Fruit fly (Drosophila melanogaster) whole organism, wandering third instar larva: Measurements from ENCODE around the gene Vinc.

Source experiments
- Abd-B ChIP-seq: fragments of >200 bp; optimal IDR thresholded peaks from 2 replicates; lab custom pipeline; 2017; ENCODE audit warnings: missing biosample characterization, missing genetic modification characterization
- CG32264 ChIP-seq: fragments of 200-800 bp; sonication (Bioruptor generic); optimal IDR thresholded peaks from 2 replicates; lab custom pipeline; 2016; ENCODE audit warnings: missing biosample characterization, missing genetic modification characterization
- CG9705 ChIP-seq: fragments of 200-800 bp; sonication (Bioruptor generic); optimal IDR thresholded peaks from 2 replicates; lab custom pipeline; 2018; ENCODE audit warnings: missing biosample characterization, mild to moderate bottlenecking, missing genetic modification characterization
- CrebA ChIP-seq: fragments of 200-800 bp; sonication (Bioruptor generic); optimal IDR thresholded peaks from 2 replicates; lab custom pipeline; 2016; ENCODE audit warnings: missing biosample characterization, mild to moderate bottlenecking, missing genetic modification characterization, borderline replicate concordance
- Dfd ChIP-seq: fragments of >200 bp; optimal IDR thresholded peaks from 2 replicates; lab custom pipeline; 2017; ENCODE audit warnings: missing biosample characterization, missing genetic modification characterization
- Dif ChIP-seq: fragments of 200-275, 200-300 bp; sonication (Bioruptor generic); optimal IDR thresholded peaks from 2 replicates; lab custom pipeline; 2018; ENCODE audit warnings: missing biosample characterization, missing genetic modification characterization; ENCODE audit not compliant: partially characterized antibody
- GATAd ChIP-seq: sonication (Bioruptor generic); optimal IDR thresholded peaks from 2 replicates; lab custom pipeline; 2016; ENCODE audit warnings: missing biosample characterization, missing genetic modification characterization
- HLH106 ChIP-seq: fragments of 200-800 bp; optimal IDR thresholded peaks from 3 replicates; lab custom pipeline; 2019; ENCODE audit warnings: missing biosample characterization, mild to moderate bottlenecking, missing genetic modification characterization, moderate library complexity
- Hr83 ChIP-seq: fragments of 200-300 bp; sonication (Bioruptor generic); optimal IDR thresholded peaks from 2 replicates; lab custom pipeline; 2016; ENCODE audit warnings: missing biosample characterization, mild to moderate bottlenecking, missing genetic modification characterization, moderate library complexity; ENCODE audit not compliant: poor library complexity, severe bottlenecking
- Jra ChIP-seq: sonication (Bioruptor generic); optimal IDR thresholded peaks from 2 replicates; lab custom pipeline; 2016; ENCODE audit warnings: missing biosample characterization, missing genetic modification characterization
- Mio ChIP-seq: sonication (Bioruptor generic); optimal IDR thresholded peaks from 2 replicates; lab custom pipeline; 2016; ENCODE audit warnings: missing biosample characterization, missing genetic modification characterization
- Myc ChIP-seq: fragments of >200 bp; optimal IDR thresholded peaks from 2 replicates; lab custom pipeline; 2017
- N ChIP-seq: fragments of >200 bp; optimal IDR thresholded peaks from 2 replicates; lab custom pipeline; 2018; ENCODE audit warnings: missing biosample characterization, missing external identifiers, missing genetic modification characterization
- OdsH ChIP-seq: fragments of 200-800 bp; sonication (Bioruptor generic); optimal IDR thresholded peaks from 2 replicates; lab custom pipeline; 2016; ENCODE audit warnings: missing biosample characterization, mild to moderate bottlenecking, missing genetic modification characterization
- Rel ChIP-seq, 2 experiments: fragments of 200-800 bp; sonication (Bioruptor generic) in 1 of 2; optimal IDR thresholded peaks; 2 replicates in 1 of 2; 3 replicates in 1 of 2; lab custom pipeline; 2016 to 2019; ENCODE audit warnings: mild to moderate bottlenecking in 2 of 2, missing biosample characterization in 2 of 2, missing genetic modification characterization in 2 of 2, moderate library complexity in 1 of 2
- Sp1 ChIP-seq: fragments of 200-800 bp; sonication (Bioruptor generic); optimal IDR thresholded peaks from 3 replicates; lab custom pipeline; 2019; ENCODE audit warnings: missing biosample characterization, mild to moderate bottlenecking, missing genetic modification characterization, moderate library complexity
- br ChIP-seq: fragments of 200-800 bp; sonication (Bioruptor generic); optimal IDR thresholded peaks from 2 replicates; lab custom pipeline; 2016; ENCODE audit warnings: missing biosample characterization, missing genetic modification characterization
- brk ChIP-seq: fragments of 200-800 bp; sonication (Bioruptor generic); optimal IDR thresholded peaks from 2 replicates; lab custom pipeline; 2016; ENCODE audit warnings: missing biosample characterization, mild to moderate bottlenecking, missing genetic modification characterization
- dl ChIP-seq, 2 experiments: fragments of 175-275, 200-275 bp in 1 of 2; fragments of 200-275 bp in 1 of 2; sonication (Bioruptor generic); optimal IDR thresholded peaks; lab custom pipeline; 2018; ENCODE audit warnings: mild to moderate bottlenecking in 2 of 2, missing biosample characterization in 2 of 2, missing genetic modification characterization in 2 of 2, moderate library complexity in 2 of 2; ENCODE audit not compliant: partially characterized antibody in 2 of 2, insufficient read depth in 1 of 2
- dmrt93B ChIP-seq: fragments of 200-800 bp; sonication (Bioruptor generic); optimal IDR thresholded peaks from 2 replicates; lab custom pipeline; 2018; ENCODE audit warnings: missing biosample characterization, mild to moderate bottlenecking, missing genetic modification characterization
- dsf ChIP-seq: sonication (Bioruptor generic); optimal IDR thresholded peaks from 2 replicates; lab custom pipeline; 2016; ENCODE audit warnings: missing biosample characterization, missing genetic modification characterization, borderline replicate concordance
- ey ChIP-seq: fragments of 200-800 bp; sonication (Bioruptor generic); optimal IDR thresholded peaks from 2 replicates; lab custom pipeline; 2016; ENCODE audit warnings: missing biosample characterization, missing genetic modification characterization
- foxo ChIP-seq, 2 experiments: fragments of 200-800 bp; sonication (Bioruptor generic); optimal IDR thresholded peaks; 2 replicates in 1 of 2; 3 replicates in 1 of 2; lab custom pipeline; 2016 to 2017; ENCODE audit warnings: missing biosample characterization in 2 of 2, missing genetic modification characterization in 2 of 2
- fru ChIP-seq: fragments of 200-800 bp; sonication (Bioruptor generic); optimal IDR thresholded peaks from 3 replicates; lab custom pipeline; 2016; ENCODE audit warnings: missing biosample characterization, mild to moderate bottlenecking, missing genetic modification characterization
- h ChIP-seq: fragments of 200-800 bp; sonication (Bioruptor generic); optimal IDR thresholded peaks from 3 replicates; lab custom pipeline; 2016; ENCODE audit warnings: missing biosample characterization, mild to moderate bottlenecking, missing genetic modification characterization
- lola ChIP-seq: fragments of >200 bp; optimal IDR thresholded peaks from 2 replicates; lab custom pipeline; 2017; ENCODE audit warnings: missing biosample characterization, missing genetic modification characterization
- pan ChIP-seq: fragments of >200 bp; optimal IDR thresholded peaks from 2 replicates; lab custom pipeline; 2017
- psq ChIP-seq: fragments of 200-800 bp; sonication (Bioruptor generic); optimal IDR thresholded peaks from 3 replicates; lab custom pipeline; 2017; ENCODE audit warnings: missing biosample characterization, mild to moderate bottlenecking, missing genetic modification characterization, moderate library complexity
- tai ChIP-seq: sonication (Bioruptor generic); optimal IDR thresholded peaks from 2 replicates; lab custom pipeline; 2016; ENCODE audit warnings: missing biosample characterization, missing genetic modification characterization
- usp ChIP-seq: fragments of >200 bp; optimal IDR thresholded peaks from 2 replicates; lab custom pipeline; 2017; ENCODE audit warnings: missing biosample characterization, missing genetic modification characterization
- woc ChIP-seq: sonication (Bioruptor generic); optimal IDR thresholded peaks from 2 replicates; lab custom pipeline; 2016; ENCODE audit warnings: missing biosample characterization, mild to moderate bottlenecking, missing genetic modification characterization

Gene Vinc

DNA sequence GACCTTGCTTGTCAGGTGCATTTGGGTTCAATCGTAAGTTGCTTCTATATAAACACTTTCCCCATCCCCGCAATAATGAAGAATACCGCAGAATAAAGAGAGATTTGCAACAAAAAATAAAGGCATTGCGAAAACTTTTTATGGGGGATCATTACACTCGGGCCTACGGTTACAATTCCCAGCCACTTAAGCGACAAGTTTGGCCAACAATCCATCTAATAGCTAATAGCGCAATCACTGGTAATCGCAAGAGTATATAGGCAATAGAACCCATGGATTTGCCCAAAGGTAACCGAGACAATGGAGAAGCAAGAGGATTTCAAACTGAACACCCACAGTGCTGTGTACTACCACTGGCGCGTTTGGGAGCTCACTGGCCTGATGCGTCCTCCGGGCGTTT is 23.6 kb upstream of the Vinc start, which contains the start of gene Or2a:
Gene Or2a (plus strand): TSS at position 301 of the 400 bp plus-strand sequence.
- TF ChIP-seq dl (GFP tag; optimal IDR thresholded peaks at IDR 0.05; lab: Kevin White, UChicago; ENCODE audit: insufficient read depth in 1 of 2, partially characterized antibody in 2 of 2) (no peak), GATAd (GFP tag; lab: Kevin White, UChicago) (no peak), br (GFP tag; lab: Kevin White, UChicago) (no peak), Abd-B (GFP tag; lab: Kevin White, UChicago) (no peak)
- TF ChIP-seq, all 38 proteins: peak for 0

DNA sequence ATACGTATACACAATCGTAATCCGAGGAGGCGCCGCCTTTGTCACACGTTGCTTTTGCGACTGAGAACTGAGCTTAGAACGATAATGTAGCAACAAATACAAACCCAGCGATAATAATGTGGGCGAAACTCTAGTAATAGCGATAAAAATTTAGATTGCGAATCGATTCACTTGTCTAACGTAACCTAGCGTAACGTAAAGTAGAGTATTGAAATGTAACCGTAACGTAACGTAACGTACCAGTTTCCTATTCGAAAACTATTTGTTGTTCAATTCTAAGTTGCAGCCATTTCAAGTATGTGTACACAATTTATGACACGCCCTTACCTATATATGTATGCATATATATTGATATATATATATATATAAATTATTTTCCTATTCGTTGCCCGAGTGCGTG is 22.4 kb upstream of the Vinc start:
- TF ChIP-seq lola (GFP tag; lab: Kevin White, UChicago) (no peak), N (no peak), CrebA (GFP tag; lab: Kevin White, UChicago) (no peak), tai (GFP tag; lab: Kevin White, UChicago) (no peak), brk (GFP tag; lab: Kevin White, UChicago) (no peak), foxo (GFP tag; optimal IDR thresholded peaks at IDR 0.05; lab: Kevin White, UChicago) (no peak), Rel (GFP tag; optimal IDR thresholded peaks at IDR 0.05; lab: Kevin White, UChicago) (no peak), Rel (tag; optimal IDR thresholded peaks at IDR 0.05; lab: Kevin White, UChicago) (no peak), Sp1 (GFP tag; lab: Kevin White, UChicago) (no peak), ey (GFP tag; lab: Kevin White, UChicago) (no peak), CG32264 (GFP tag; lab: Kevin White, UChicago) (no peak), br (GFP tag; lab: Kevin White, UChicago) (no peak), h (GFP tag; lab: Kevin White, UChicago) (no peak)

DNA sequence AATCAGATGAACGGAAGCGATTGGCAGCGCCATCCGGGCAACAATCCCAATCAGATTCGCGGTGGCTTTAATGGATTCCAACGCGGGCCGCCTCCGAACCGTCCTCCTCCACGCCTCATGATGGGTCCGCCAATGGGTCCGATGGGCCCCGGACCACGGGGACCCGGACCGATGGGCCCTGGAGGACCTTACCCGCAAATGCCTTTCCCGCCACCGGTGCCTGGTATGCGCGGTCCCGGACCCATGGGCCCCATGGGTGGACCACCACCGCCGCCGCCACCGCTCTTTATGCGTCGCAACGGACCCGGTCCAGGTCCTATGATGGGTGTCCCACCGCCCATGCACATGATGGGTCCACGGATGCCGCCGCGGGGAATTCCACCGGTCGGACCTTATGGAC is 20.5 kb upstream of the Vinc start:
- TF ChIP-seq Dfd, result peak; percentile 99
- no peak for TF ChIP-seq dsf

DNA sequence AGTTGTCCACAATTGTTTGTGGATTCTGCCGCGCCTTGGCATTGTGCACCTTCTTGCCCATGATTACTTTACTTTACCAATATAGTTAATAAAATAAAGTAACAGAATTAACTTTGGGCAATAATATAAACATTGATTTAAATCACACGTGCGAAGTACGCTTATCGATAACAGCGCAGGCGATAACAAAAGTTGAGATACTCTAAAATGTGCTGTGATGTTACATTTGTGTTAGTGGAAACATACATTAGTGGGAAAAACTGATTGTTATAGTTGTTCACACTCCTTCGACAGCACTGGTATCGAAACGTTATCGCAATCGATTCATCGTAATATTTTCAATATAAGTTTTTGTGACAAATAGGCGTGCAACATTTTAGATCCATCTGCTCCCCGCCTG is 19.5 kb upstream of the Vinc start, which contains the start of gene kz:
Gene kz (minus strand): TSS at position 194 of the 400 bp plus-strand sequence.
- TF ChIP-seq OdsH (GFP tag; lab: Kevin White, UChicago) (no peak), Myc (lab: Kevin White, UChicago) (peak; percentile 61)

DNA sequence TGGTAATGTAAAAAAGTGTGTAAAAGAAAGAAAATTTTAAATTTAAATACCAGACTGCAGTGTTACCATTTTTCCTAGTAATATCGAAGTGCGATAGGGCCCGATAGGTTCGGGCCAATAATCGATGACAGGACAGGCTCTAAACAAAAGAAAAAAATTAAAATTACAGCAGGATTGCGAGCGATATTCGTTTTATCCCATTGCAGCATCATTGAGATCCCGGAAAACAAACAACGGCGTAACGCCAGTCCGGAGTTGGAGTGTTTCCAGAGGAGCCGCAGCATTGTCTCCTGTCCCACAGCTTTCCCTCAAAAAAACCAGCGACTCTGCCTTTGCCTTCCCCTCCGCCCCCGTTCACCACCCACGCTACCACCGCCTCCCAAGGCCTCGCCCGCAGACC is 2.8 kb upstream of the Vinc start, which contains the start of gene pcx:
Gene pcx (plus strand): TSS at position 159 of the 400 bp plus-strand sequence.
- TF ChIP-seq Dif (peak; percentile 43), pan (lab: Kevin White, UChicago) (no peak), CG9705 (GFP tag; lab: Kevin White, UChicago) (no peak)

DNA sequence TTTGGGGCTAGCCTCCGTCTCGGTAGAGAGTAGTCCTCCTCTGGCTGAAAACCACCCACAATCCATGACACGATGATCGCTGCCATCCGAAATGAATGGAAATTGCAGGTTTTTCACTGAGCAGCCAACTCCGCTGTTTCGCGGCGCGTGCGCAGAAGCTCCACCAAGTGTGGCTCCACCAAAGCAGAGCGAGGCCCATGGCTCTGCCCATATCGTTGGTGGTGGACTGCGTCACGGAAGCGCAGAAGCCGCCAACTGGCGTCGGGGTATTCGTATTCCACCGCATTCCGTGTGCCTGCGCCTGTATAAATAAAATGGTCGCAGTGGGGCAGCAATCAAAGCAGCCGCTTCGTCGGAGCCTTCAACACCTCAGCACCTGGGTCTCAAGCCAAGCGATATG is 1.1 kb upstream of the Vinc start, which contains the start of gene CG14052:
Gene CG14052 (plus strand): TSS at position 301 of the 400 bp plus-strand sequence.
- TF ChIP-seq pan (lab: Kevin White, UChicago) (no peak), fru (GFP tag; lab: Kevin White, UChicago) (no peak), CG9705 (GFP tag; lab: Kevin White, UChicago) (no peak), Mio (GFP tag; lab: Kevin White, UChicago) (no peak), Hr83 (GFP tag; lab: Kevin White, UChicago) (no peak), br (GFP tag; lab: Kevin White, UChicago) (no peak), HLH106 (tag; lab: Kevin White, UChicago) (no peak), psq (GFP tag; lab: Kevin White, UChicago) (no peak), Abd-B (GFP tag; lab: Kevin White, UChicago) (no peak), Myc (lab: Kevin White, UChicago) (no peak)

DNA sequence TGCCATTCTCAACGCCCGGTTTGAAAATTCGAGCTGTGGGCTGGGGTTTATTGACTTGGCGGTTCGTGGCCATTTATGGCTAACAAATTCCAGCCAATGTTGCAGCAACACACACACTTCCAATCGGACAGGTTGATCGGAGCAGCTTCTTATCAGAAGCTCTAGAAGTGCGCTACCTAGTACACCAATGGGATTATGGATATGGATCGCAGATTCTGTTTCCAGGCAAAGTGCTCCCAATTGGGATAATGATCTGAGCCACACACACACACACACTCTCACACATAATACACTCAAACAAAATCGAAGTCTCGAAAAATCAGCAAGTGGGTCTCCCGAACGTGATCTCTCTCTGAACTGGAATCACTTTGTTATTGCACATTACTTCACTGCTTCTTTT is 769 bp downstream of the Vinc start:
- TF ChIP-seq woc (no peak), tai (GFP tag; lab: Kevin White, UChicago) (no peak), Jra (GFP tag; lab: Kevin White, UChicago) (no peak), dmrt93B (no peak), CG9705 (GFP tag; lab: Kevin White, UChicago) (no peak), OdsH (GFP tag; lab: Kevin White, UChicago) (no peak), GATAd (GFP tag; lab: Kevin White, UChicago) (no peak), ey (GFP tag; lab: Kevin White, UChicago) (no peak), usp (GFP tag; lab: Kevin White, UChicago) (no peak), psq (GFP tag; lab: Kevin White, UChicago) (no peak)
